Worm (Caenorhabditis elegans) whole organism, late embryonic: ENCODE measurements around the gene C07E3.9.

Experiments used
- F13H6.1 ChIP-seq: sonication (generic microtip); optimal IDR thresholded peaks from 2 replicates; lab custom pipeline; 2016; ENCODE audit warnings: missing genetic modification characterization, missing compliant biosample characterization
- ceh-19 ChIP-seq: fragments of 200-800 bp; sonication (Bioruptor generic); optimal IDR thresholded peaks from 2 replicates; lab custom pipeline; 2018; ENCODE audit warnings: mild to moderate bottlenecking, missing genetic modification characterization, missing compliant biosample characterization
- ceh-48 ChIP-seq: sonication (generic microtip); optimal IDR thresholded peaks from 2 replicates; lab custom pipeline; 2016; ENCODE audit warnings: missing genetic modification characterization, inconsistent platforms, missing compliant biosample characterization
- elt-4 ChIP-seq: sonication (generic microtip); optimal IDR thresholded peaks from 2 replicates; lab custom pipeline; 2016; ENCODE audit warnings: missing genetic modification characterization, missing compliant biosample characterization
- fkh-10 ChIP-seq: fragments of 150-350 bp; optimal IDR thresholded peaks from 2 replicates; lab custom pipeline; 2014; ENCODE audit warnings: missing biosample characterization, missing genetic modification reagents, missing genetic modification characterization
- lim-6 ChIP-seq: sonication (generic microtip); optimal IDR thresholded peaks from 2 replicates; lab custom pipeline; 2016; ENCODE audit warnings: missing genetic modification characterization, missing compliant biosample characterization
- nhr-11 ChIP-seq: fragments of 150-350 bp; optimal IDR thresholded peaks from 2 replicates; lab custom pipeline; 2014; ENCODE audit warnings: missing biosample characterization, missing genetic modification characterization
- pag-3 ChIP-seq: sonication (generic microtip); optimal IDR thresholded peaks from 2 replicates; lab custom pipeline; 2016; ENCODE audit warnings: missing compliant biosample characterization, missing genetic modification characterization, borderline replicate concordance
- pha-4 ChIP-seq: fragments of 150-350 bp; optimal IDR thresholded peaks from 2 replicates; lab custom pipeline; 2018; ENCODE audit warnings: missing biosample characterization, missing genetic modification reagents, missing genetic modification characterization
- pqm-1 ChIP-seq: sonication (generic microtip); optimal IDR thresholded peaks from 2 replicates; lab custom pipeline; 2016; ENCODE audit warnings: missing genetic modification characterization, missing compliant biosample characterization
- rnt-1 ChIP-seq: sonication (generic microtip); optimal IDR thresholded peaks from 2 replicates; lab custom pipeline; 2016; ENCODE audit warnings: missing genetic modification characterization, missing compliant biosample characterization
- syd-9 ChIP-seq: sonication (generic microtip); optimal IDR thresholded peaks from 2 replicates; lab custom pipeline; 2016; ENCODE audit warnings: mild to moderate bottlenecking, missing genetic modification characterization, moderate library complexity, missing compliant biosample characterization

DNA sequence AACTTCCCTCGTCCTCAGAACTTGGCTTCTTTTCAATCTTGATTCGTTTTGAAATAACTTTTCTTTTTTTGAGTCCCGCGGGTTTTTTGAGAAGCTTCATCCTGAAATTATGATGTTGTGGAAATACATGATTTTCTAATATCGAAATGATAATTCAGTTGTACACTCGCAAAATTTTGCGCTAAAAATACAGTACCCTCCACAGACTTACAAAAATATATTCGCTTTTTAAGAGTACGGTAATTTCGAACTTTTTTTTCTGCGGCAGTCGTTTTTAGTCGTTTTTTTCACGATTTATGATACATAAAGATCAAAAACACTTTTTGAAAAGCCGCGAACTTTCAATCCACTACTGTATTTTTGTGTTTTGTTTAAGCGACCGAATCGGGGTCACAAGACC lies 5.5 kb upstream of the C07E3.9 start, which contains the start of gene pro-2:
- TF ChIP-seq nhr-11 (tag; lab: Kevin White, UChicago) (no peak), ceh-48 (no peak), F13H6.1 (tag; lab: Kevin White, UChicago) (no peak), syd-9 (tag; lab: Kevin White, UChicago) (no peak), rnt-1 (tag; lab: Kevin White, UChicago) (no peak), pha-4 (tag; lab: Kevin White, UChicago) (no peak), pqm-1 (tag; lab: Kevin White, UChicago) (no peak), elt-4 (tag; lab: Kevin White, UChicago) (no peak), fkh-10 (GFP tag; lab: Kevin White, UChicago) (no peak), pag-3 (tag; lab: Kevin White, UChicago) (no peak), lim-6 (no peak), ceh-19 (no peak)
